Fruit fly (Drosophila melanogaster): Measurements from ENCODE around the gene TotC.

dm6 chr3R:20845493-20845892 lies 27.3 kb upstream of the TotC start:
- TF ChIP-seq tj (GFP tag; optimal IDR thresholded peaks at IDR 0.05) (no peak), CG12768 (GFP tag; optimal IDR thresholded peaks at IDR 0.05) (no peak), ovo (GFP tag; optimal IDR thresholded peaks at IDR 0.05) (no peak), Crg-1 (GFP tag; optimal IDR thresholded peaks at IDR 0.05) (no peak), Clk (GFP tag; optimal IDR thresholded peaks at IDR 0.05) (no peak), toe (GFP tag; optimal IDR thresholded peaks at IDR 0.05) (no peak), kay (GFP tag; ENCODE audit: borderline replicate concordance) (no peak), cic (GFP tag; optimal IDR thresholded peaks at IDR 0.05) (no peak), Hr96 (GFP tag; optimal IDR thresholded peaks at IDR 0.05) (no peak), CG5204 (GFP tag; optimal IDR thresholded peaks at IDR 0.05) (no peak)

Data from whole organism, adult.